Fruit fly (Drosophila melanogaster) whole organism, embryonic: Measurements from ENCODE around the gene RpS28a.

ENCODE experiments used
- Abd-B ChIP-seq: fragments of 200-800 bp; sonication (Bioruptor generic); optimal IDR thresholded peaks from 2 replicates; lab custom pipeline; 2018; ENCODE audit warnings: missing biosample characterization, mild to moderate bottlenecking, missing genetic modification characterization, moderate library complexity
- Atf6 ChIP-seq: fragments of 200-800 bp; sonication (Bioruptor generic); IDR thresholded peaks from 2 replicates; pipeline ENCODE4 v1.3.6; 2022; ENCODE audit warnings: missing biosample characterization, missing genetic modification characterization
- Bgb ChIP-seq: fragments of 200-800 bp; sonication (Bioruptor generic); IDR thresholded peaks from 2 replicates; pipeline ENCODE4 v1.3.6; 2022; ENCODE audit warnings: missing biosample characterization, missing genetic modification characterization; ENCODE audit not compliant: partially characterized antibody
- BtbVII ChIP-seq: fragments of 200-800 bp; sonication (Bioruptor generic); optimal IDR thresholded peaks from 3 replicates; lab custom pipeline; 2017; ENCODE audit warnings: missing biosample characterization, mild to moderate bottlenecking, missing genetic modification characterization
- CG10431 ChIP-seq: fragments of 200-800 bp; sonication (Bioruptor generic); optimal IDR thresholded peaks from 3 replicates; lab custom pipeline; 2018; ENCODE audit warnings: missing biosample characterization, mild to moderate bottlenecking, missing genetic modification characterization
- CG12219 ChIP-seq: fragments of 200-800 bp; sonication (Bioruptor generic); optimal IDR thresholded peaks from 3 replicates; lab custom pipeline; 2018; ENCODE audit warnings: missing biosample characterization, mild to moderate bottlenecking, missing genetic modification characterization
- CG13624 ChIP-seq: fragments of 200-800 bp; sonication (Bioruptor generic); optimal IDR thresholded peaks from 2 replicates; lab custom pipeline; 2016; ENCODE audit warnings: missing biosample characterization, missing genetic modification characterization
- CG17361 ChIP-seq: fragments of 200-800 bp; sonication (Bioruptor generic); IDR thresholded peaks from 3 replicates; pipeline ENCODE4 v1.3.6; 2022; ENCODE audit warnings: missing biosample characterization, missing genetic modification characterization
- CG17829 ChIP-seq: fragments of 200-800 bp; optimal IDR thresholded peaks from 2 replicates; lab custom pipeline; 2019; ENCODE audit warnings: missing biosample characterization, mild to moderate bottlenecking, missing genetic modification characterization, moderate library complexity
- CG2116 ChIP-seq: fragments of 200-800 bp; sonication (Bioruptor generic); optimal IDR thresholded peaks from 3 replicates; lab custom pipeline; 2018; ENCODE audit warnings: missing biosample characterization, mild to moderate bottlenecking, missing genetic modification characterization
- CG2199 ChIP-seq: fragments of 200-800 bp; sonication (Bioruptor generic); IDR thresholded peaks from 3 replicates; pipeline ENCODE4 v1.3.6; 2022; ENCODE audit warnings: missing biosample characterization, missing genetic modification characterization
- CG34422 ChIP-seq: fragments of 200-800 bp; sonication (Bioruptor generic); IDR thresholded peaks from 3 replicates; pipeline ENCODE4 v1.3.6; 2022; ENCODE audit warnings: missing biosample characterization, missing genetic modification characterization
- CG4328 ChIP-seq: fragments of 200-800 bp; sonication (Bioruptor generic); optimal IDR thresholded peaks from 3 replicates; lab custom pipeline; 2017; ENCODE audit warnings: missing biosample characterization, missing genetic modification reagents, missing genetic modification characterization
- CG4854 ChIP-seq: fragments of 200-800 bp; sonication (Bioruptor generic); optimal IDR thresholded peaks from 2 replicates; lab custom pipeline; 2016; ENCODE audit warnings: missing biosample characterization, missing genetic modification characterization, inconsistent platforms
- CG6272 ChIP-seq: fragments of 200-800 bp; sonication (Bioruptor generic); IDR thresholded peaks from 2 replicates; pipeline ENCODE4 v1.3.6; 2022; ENCODE audit warnings: missing biosample characterization, missing genetic modification characterization
- CG8089 ChIP-seq: fragments of 200-800 bp; sonication (Bioruptor generic); optimal IDR thresholded peaks from 3 replicates; lab custom pipeline; 2016; ENCODE audit warnings: missing biosample characterization, missing genetic modification characterization
- CTCF ChIP-seq: fragments of 200-800 bp; sonication (Bioruptor generic); optimal IDR thresholded peaks from 2 replicates; lab custom pipeline; 2017; ENCODE audit warnings: missing biosample characterization, mild to moderate bottlenecking, missing genetic modification characterization, moderate library complexity
- Camta ChIP-seq: fragments of 200-800 bp; sonication (Bioruptor generic); optimal IDR thresholded peaks from 2 replicates; lab custom pipeline; 2016; ENCODE audit warnings: missing biosample characterization, missing genetic modification characterization
- D19B ChIP-seq: fragments of 200-800 bp; sonication (Bioruptor generic); optimal IDR thresholded peaks from 2 replicates; lab custom pipeline; 2017; ENCODE audit warnings: missing biosample characterization, mild to moderate bottlenecking, missing genetic modification characterization
- Doc3 ChIP-seq: fragments of 200-800 bp; sonication (Bioruptor generic); IDR thresholded peaks from 3 replicates; pipeline ENCODE4 v1.3.6; 2022; ENCODE audit warnings: missing biosample characterization, missing genetic modification characterization; ENCODE audit not compliant: partially characterized antibody
- Drgx ChIP-seq: fragments of 200-800 bp; sonication (Bioruptor generic); IDR thresholded peaks from 2 replicates; pipeline ENCODE4 v1.3.6; 2022; ENCODE audit warnings: missing biosample characterization, missing genetic modification characterization
- GATAe ChIP-seq: fragments of 200-800 bp; sonication (Bioruptor generic); conservative IDR thresholded peaks from 2 replicates; pipeline ENCODE4 v1.3.6; 2022; ENCODE audit warnings: missing biosample characterization, missing genetic modification characterization
- HLHmδ ChIP-seq: fragments of 200-800 bp; sonication (Bioruptor generic); optimal IDR thresholded peaks from 2 replicates; lab custom pipeline; 2018; ENCODE audit warnings: missing biosample characterization, mild to moderate bottlenecking, missing genetic modification characterization, moderate library complexity
- Hr3 ChIP-seq: fragments of 200-800 bp; sonication (Bioruptor generic); optimal IDR thresholded peaks from 3 replicates; lab custom pipeline; 2016; ENCODE audit warnings: missing biosample characterization, missing genetic modification characterization
- Lpt ChIP-seq: fragments of >200 bp; optimal IDR thresholded peaks from 2 replicates; lab custom pipeline; 2018; ENCODE audit warnings: missing biosample characterization, missing genetic modification characterization
- MESR4 ChIP-seq: fragments of 200-800 bp; sonication (Bioruptor generic); optimal IDR thresholded peaks from 2 replicates; lab custom pipeline; 2018; ENCODE audit warnings: missing biosample characterization, mild to moderate bottlenecking, missing genetic modification characterization, moderate library complexity
- Neu2 ChIP-seq: fragments of 200-800 bp; sonication (Bioruptor generic); optimal IDR thresholded peaks from 3 replicates; lab custom pipeline; 2016; ENCODE audit warnings: missing biosample characterization, missing genetic modification characterization, borderline replicate concordance
- Nf-YB ChIP-seq: fragments of 200-800 bp; sonication (Bioruptor generic); optimal IDR thresholded peaks from 3 replicates; lab custom pipeline; 2019; ENCODE audit warnings: missing biosample characterization, mild to moderate bottlenecking, missing genetic modification characterization, moderate library complexity
- Opbp ChIP-seq: fragments of 200-800 bp; sonication (Bioruptor generic); IDR thresholded peaks from 3 replicates; pipeline ENCODE4 v1.3.6; 2022; ENCODE audit warnings: missing biosample characterization, missing genetic modification characterization; ENCODE audit not compliant: partially characterized antibody
- Optix ChIP-seq: fragments of 200-800 bp; sonication (Bioruptor generic); IDR thresholded peaks from 3 replicates; pipeline ENCODE4 v1.3.6; 2022; ENCODE audit warnings: missing biosample characterization, missing genetic modification characterization
- Tbp ChIP-seq: fragments of >200 bp; optimal IDR thresholded peaks from 2 replicates; lab custom pipeline; 2018; ENCODE audit warnings: missing biosample characterization, missing genetic modification characterization
- Xbp1 ChIP-seq: fragments of 200-800 bp; sonication (Bioruptor generic); optimal IDR thresholded peaks from 3 replicates; lab custom pipeline; 2016; ENCODE audit warnings: missing biosample characterization, mild to moderate bottlenecking, missing genetic modification characterization
- ab ChIP-seq: fragments of 200-800 bp; sonication (Bioruptor generic); optimal IDR thresholded peaks from 2 replicates; lab custom pipeline; 2016; ENCODE audit warnings: missing biosample characterization, missing genetic modification characterization
- amos ChIP-seq: fragments of 200-800 bp; sonication (Bioruptor generic); IDR thresholded peaks from 2 replicates; pipeline ENCODE4 v1.3.6; 2022; ENCODE audit warnings: missing biosample characterization, missing genetic modification characterization; ENCODE audit not compliant: partially characterized antibody
- ash1 ChIP-seq: fragments of 200-800 bp; sonication (Bioruptor generic); optimal IDR thresholded peaks from 2 replicates; lab custom pipeline; 2018; ENCODE audit warnings: missing biosample characterization, mild to moderate bottlenecking, missing genetic modification characterization
- btn ChIP-seq: fragments of 200-800 bp; sonication (Bioruptor generic); optimal IDR thresholded peaks from 2 replicates; lab custom pipeline; 2016; ENCODE audit warnings: missing biosample characterization, missing genetic modification characterization
- chn ChIP-seq: fragments of 200-800 bp; sonication (Bioruptor generic); optimal IDR thresholded peaks from 2 replicates; lab custom pipeline; 2016; ENCODE audit warnings: missing biosample characterization, missing genetic modification characterization
- da ChIP-seq: fragments of 200-800 bp; sonication (Bioruptor generic); optimal IDR thresholded peaks from 2 replicates; lab custom pipeline; 2016; ENCODE audit warnings: missing biosample characterization, missing genetic modification characterization
- dimm ChIP-seq: fragments of 200-800 bp; sonication (Bioruptor generic); IDR thresholded peaks from 2 replicates; pipeline ENCODE4 v1.3.6; 2022; ENCODE audit warnings: missing biosample characterization, missing genetic modification characterization
- fd102C ChIP-seq: fragments of 200-800 bp; sonication (Bioruptor generic); optimal IDR thresholded peaks from 2 replicates; lab custom pipeline; 2018; ENCODE audit warnings: missing biosample characterization, mild to moderate bottlenecking, missing genetic modification characterization, moderate library complexity
- fd96Cb ChIP-seq: fragments of 200-800 bp; sonication (Bioruptor generic); optimal IDR thresholded peaks from 2 replicates; lab custom pipeline; 2018; ENCODE audit warnings: missing biosample characterization, mild to moderate bottlenecking, missing genetic modification characterization, moderate library complexity
- fru ChIP-seq: fragments of >200 bp; optimal IDR thresholded peaks from 2 replicates; lab custom pipeline; 2017
- h ChIP-seq: fragments of >200 bp; optimal IDR thresholded peaks from 2 replicates; lab custom pipeline; 2017
- hb ChIP-seq: fragments of 200-800 bp; sonication (Bioruptor generic); IDR thresholded peaks from 3 replicates; pipeline ENCODE4 v1.3.6; 2022; ENCODE audit warnings: missing biosample characterization, missing genetic modification characterization; ENCODE audit not compliant: partially characterized antibody
- luna ChIP-seq: fragments of 200-800 bp; sonication (Bioruptor generic); optimal IDR thresholded peaks from 2 replicates; lab custom pipeline; 2016; ENCODE audit warnings: missing biosample characterization, missing genetic modification characterization
- repo ChIP-seq: fragments of 200-800 bp; sonication (Bioruptor generic); optimal IDR thresholded peaks from 2 replicates; lab custom pipeline; 2016; ENCODE audit warnings: missing biosample characterization, missing genetic modification characterization
- run ChIP-seq: fragments of 200-800 bp; sonication (Bioruptor generic); optimal IDR thresholded peaks from 3 replicates; lab custom pipeline; 2018; ENCODE audit warnings: missing biosample characterization, mild to moderate bottlenecking, missing genetic modification characterization
- sens ChIP-seq: fragments of 200-800 bp; sonication (Bioruptor generic); peaks from one replicate; lab custom pipeline; 2016; ENCODE audit warnings: missing biosample characterization, missing genetic modification characterization
- sqz ChIP-seq: fragments of 200-800 bp; sonication (Bioruptor generic); optimal IDR thresholded peaks from 3 replicates; lab custom pipeline; 2018; ENCODE audit warnings: missing biosample characterization, mild to moderate bottlenecking, missing genetic modification characterization
- sug ChIP-seq: fragments of 200-800 bp; optimal IDR thresholded peaks from 2 replicates; lab custom pipeline; 2019; ENCODE audit warnings: missing biosample characterization, mild to moderate bottlenecking, missing genetic modification characterization, moderate library complexity

Gene RpS28a

dm6 chr3R:30046029-30047001 is 23.9 kb upstream of the RpS28a start, which contains the start of the genes RpL32 and CG7943 (continued):
- TF ChIP-seq GATAe (GFP tag; lab: Robert Waterston, UW) (peak; percentile 80), Doc3 (GFP tag; lab: Robert Waterston, UW) (peak; percentile 100), D19B (GFP tag; lab: Kevin White, UChicago) (peak; percentile 85), h (lab: Kevin White, UChicago) (no peak), Abd-B (GFP tag; lab: Kevin White, UChicago) (peak; percentile 83), Optix (GFP tag; lab: Robert Waterston, UW) (peak; percentile 97), hb (GFP tag; lab: Robert Waterston, UW) (peak; percentile 100), Hr3 (GFP tag; lab: Kevin White, UChicago) (peak; percentile 89), btn (GFP tag; lab: Kevin White, UChicago) (peak; percentile 74), CG6272 (GFP tag; lab: Robert Waterston, UW) (peak; percentile 95), Bgb (peak; percentile 100), sqz (peak; percentile 85), CG4328 (GFP tag; lab: Kevin White, UChicago) (peak; percentile 94), Opbp (GFP tag; lab: Robert Waterston, UW) (peak; percentile 100), Xbp1 (GFP tag; lab: Kevin White, UChicago) (peak; percentile 87), CG10431 (peak; percentile 78), fd102C (peak; percentile 81), sug (tag; lab: Kevin White, UChicago) (peak; percentile 95), CTCF (GFP tag; lab: Kevin White, UChicago) (peak; percentile 67), HLHmδ (GFP tag; lab: Kevin White, UChicago) (peak; percentile 82), Neu2 (GFP tag; lab: Kevin White, UChicago) (peak; percentile 86), CG17361 (GFP tag; lab: Robert Waterston, UW) (peak; percentile 96), CG8089 (GFP tag; lab: Kevin White, UChicago) (peak; percentile 91), Camta (GFP tag; lab: Kevin White, UChicago) (peak; percentile 98), CG12219 (peak; percentile 77), CG34422 (peak; percentile 97), Atf6 (peak; percentile 96), ash1 (GFP tag; lab: Kevin White, UChicago) (peak; percentile 94), Tbp (GFP tag; lab: Kevin White, UChicago) (no peak), luna (GFP tag; lab: Kevin White, UChicago) (peak; percentile 96), fru (lab: Kevin White, UChicago) (no peak), Lpt (GFP tag; lab: Kevin White, UChicago) (no peak), Drgx (GFP tag; lab: Robert Waterston, UW) (peak; percentile 87), chn (peak; percentile 90), sens (peak; percentile 97), fd96Cb (tag; lab: Kevin White, UChicago) (peak; percentile 88), CG4854 (GFP tag; lab: Kevin White, UChicago) (peak; percentile 92), run (peak; percentile 87), CG13624 (peak; percentile 95), CG17829 (tag; lab: Kevin White, UChicago) (peak; percentile 93), BtbVII (GFP tag; lab: Kevin White, UChicago) (peak; percentile 92), CG2116 (peak; percentile 95), ab (peak; percentile 79), repo (peak; percentile 96), MESR4 (peak; percentile 93), amos (peak; percentile 100), Nf-YB (GFP tag; lab: Kevin White, UChicago) (peak; percentile 62), dimm (GFP tag; lab: Robert Waterston, UW) (peak; percentile 86), CG2199 (peak; percentile 79; the same call in 2 of the 3 replicates), da (GFP tag; lab: Kevin White, UChicago) (peak; percentile 81)
